Worm (Caenorhabditis elegans) whole organism, midembryonic: ENCODE data around the gene Y47D3A.14.

Experiments used
- T22C8.4 ChIP-seq: fragments of 200-800 bp; sonication (Bioruptor generic); IDR thresholded peaks from 2 replicates; pipeline ENCODE4 v1.3.6; 2022; ENCODE audit warnings: missing genetic modification characterization, missing compliant biosample characterization
- flt-1 ChIP-seq: fragments of 200-800 bp; sonication (Bioruptor generic); IDR thresholded peaks from 2 replicates; pipeline ENCODE4 v1.3.6; 2022; ENCODE audit warnings: missing genetic modification characterization, missing compliant biosample characterization
- klf-2 ChIP-seq: fragments of 200-800 bp; sonication (Bioruptor generic); conservative IDR thresholded peaks from 2 replicates; pipeline ENCODE4 v1.3.6; 2022; ENCODE audit warnings: missing genetic modification reagents, missing genetic modification characterization, missing compliant biosample characterization
- med-1 ChIP-seq: sonication (generic microtip); optimal IDR thresholded peaks from 2 replicates; lab custom pipeline; 2017; ENCODE audit warnings: missing genetic modification characterization, mild to moderate bottlenecking, missing compliant biosample characterization, antibody characterized with exemption, missing genetic modification reagents; ENCODE audit not compliant: insufficient read depth
- ref-1 ChIP-seq: fragments of 200-800 bp; sonication (Bioruptor generic); conservative IDR thresholded peaks from 2 replicates; pipeline ENCODE4 v1.3.6; 2022; ENCODE audit warnings: missing genetic modification reagents, missing genetic modification characterization, missing compliant biosample characterization
- ztf-23 ChIP-seq: fragments of 200-800 bp; sonication (Bioruptor generic); IDR thresholded peaks from 2 replicates; pipeline ENCODE4 v1.3.6; 2022; ENCODE audit warnings: missing genetic modification reagents, missing genetic modification characterization, missing compliant biosample characterization
- ztf-29 ChIP-seq: fragments of 200-800 bp; sonication (Bioruptor generic); IDR thresholded peaks from 2 replicates; pipeline ENCODE4 v1.3.6; 2022; ENCODE audit warnings: missing genetic modification reagents, missing genetic modification characterization, missing compliant biosample characterization

DNA sequence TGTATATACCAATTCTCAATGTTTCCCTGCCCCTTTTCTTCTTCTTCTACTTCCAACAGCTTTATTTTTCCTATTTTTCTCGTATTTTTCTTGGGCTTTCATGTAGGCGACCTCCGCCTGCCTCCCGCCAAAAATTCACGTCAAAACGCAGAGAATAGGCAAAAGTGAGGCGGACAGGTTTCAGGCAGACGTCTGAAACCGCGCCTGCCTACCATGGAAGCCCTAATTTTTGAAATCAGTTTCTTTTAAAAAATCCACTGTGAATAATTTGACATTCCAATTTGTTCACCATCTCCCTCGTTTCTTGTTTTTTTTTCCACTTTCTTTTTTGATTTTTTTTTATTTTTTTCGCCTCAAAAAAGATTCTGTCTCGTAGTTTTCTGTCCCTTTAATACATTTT lies 2.1 kb upstream of the Y47D3A.14 start:
- no peak for TF ChIP-seq ztf-29 (GFP tag; lab: Robert Waterston, UW)
- TF ChIP-seq flt-1 (GFP tag; lab: Robert Waterston, UW), result no peak
- TF ChIP-seq klf-2 (GFP tag; lab: Robert Waterston, UW), result no peak
- no peak for TF ChIP-seq ztf-23 (GFP tag; lab: Robert Waterston, UW)
- TF ChIP-seq med-1, result no peak
- no peak for TF ChIP-seq T22C8.4 (GFP tag; lab: Robert Waterston, UW)
- TF ChIP-seq ref-1 (GFP tag; lab: Robert Waterston, UW), result no peak
